Worm (Caenorhabditis elegans) whole organism, L1 larva: Measurements from ENCODE around the gene scl-2.

ENCODE experiments used
- ama-1 ChIP-seq: fragments of 150-350 bp; optimal IDR thresholded peaks from 2 replicates; lab custom pipeline; 2014
- elt-3 ChIP-seq, 6 experiments: fragments of 150-350 bp in 1 of 6; sonication (generic microtip); optimal IDR thresholded peaks; 2 replicates each; lab custom pipeline; 2017 to 2018; ENCODE audit warnings: missing biosample characterization in 6 of 6, missing genetic modification characterization in 6 of 6, inconsistent platforms in 1 of 6
- fkh-10 ChIP-seq: sonication (generic microtip); optimal IDR thresholded peaks from 2 replicates; lab custom pipeline; 2017; ENCODE audit warnings: missing biosample characterization, missing genetic modification reagents, missing genetic modification characterization
- lsy-2 ChIP-seq, 2 experiments: fragments of 150-350 bp; optimal IDR thresholded peaks; 2 replicates each; lab custom pipeline; 2014; ENCODE audit warnings: missing biosample characterization in 2 of 2, missing genetic modification characterization in 2 of 2
- nhr-47 ChIP-seq: sonication (generic microtip); optimal IDR thresholded peaks from 2 replicates; lab custom pipeline; 2016; ENCODE audit warnings: mild to moderate bottlenecking, missing genetic modification characterization, moderate library complexity, missing compliant biosample characterization
- skn-1 ChIP-seq: fragments of 150-350 bp; optimal IDR thresholded peaks from 2 replicates; lab custom pipeline; 2014; ENCODE audit warnings: missing biosample characterization, missing genetic modification characterization
- snpc-4 ChIP-seq: fragments of 150-350 bp; optimal IDR thresholded peaks from 2 replicates; lab custom pipeline; 2014; ENCODE audit warnings: missing biosample characterization, missing genetic modification characterization
- sptf-1 ChIP-seq: fragments of 150-350 bp; optimal IDR thresholded peaks from 2 replicates; lab custom pipeline; 2014; ENCODE audit warnings: missing biosample characterization, missing genetic modification characterization
- zip-4 ChIP-seq: fragments of 200-800 bp; sonication (Bioruptor generic); optimal IDR thresholded peaks from 2 replicates; lab custom pipeline; 2018; ENCODE audit warnings: mild to moderate bottlenecking, missing genetic modification characterization, moderate library complexity, missing compliant biosample characterization
- ztf-11 ChIP-seq, 2 experiments: sonication (generic microtip); optimal IDR thresholded peaks; 2 replicates each; lab custom pipeline; 2016 to 2017; ENCODE audit warnings: missing genetic modification characterization in 2 of 2, missing biosample characterization in 1 of 2, missing compliant biosample characterization in 1 of 2

- TF ChIP-seq ztf-11 (tag; optimal IDR thresholded peaks at IDR 0.05; lab: Kevin White, UChicago) (no peak), lsy-2 (tag; optimal IDR thresholded peaks at IDR 0.05; lab: Kevin White, UChicago) (no peak), snpc-4 (no peak), skn-1 (no peak), sptf-1 (tag; lab: Kevin White, UChicago) (no peak), zip-4 (GFP tag; lab: Kevin White, UChicago) (no peak), nhr-47 (no peak), ama-1 (lab: Kevin White, UChicago) (no peak), fkh-10 (GFP tag; lab: Kevin White, UChicago) (no peak), elt-3 (tag; optimal IDR thresholded peaks at IDR 0.05; lab: Kevin White, UChicago) (no peak)
Observed at ce11 chrIV:13078342-13078741, 20.8 kb downstream of the scl-2 start.
